Fruit fly (Drosophila melanogaster) whole organism, embryonic: ENCODE data around the gene KdelR.

Source experiments
- BtbVII ChIP-seq: fragments of 200-800 bp; sonication (Bioruptor generic); optimal IDR thresholded peaks from 3 replicates; lab custom pipeline; 2017; ENCODE audit warnings: missing biosample characterization, mild to moderate bottlenecking, missing genetic modification characterization
- CG10543 ChIP-seq: fragments of 200-800 bp; sonication (Bioruptor generic); optimal IDR thresholded peaks from 3 replicates; lab custom pipeline; 2017; ENCODE audit warnings: missing biosample characterization, mild to moderate bottlenecking, missing genetic modification characterization, moderate library complexity
- CG12299 ChIP-seq: fragments of 200-800 bp; sonication (Bioruptor generic); optimal IDR thresholded peaks from 2 replicates; lab custom pipeline; 2018; ENCODE audit warnings: missing biosample characterization, mild to moderate bottlenecking, missing genetic modification characterization
- CG13894 ChIP-seq: fragments of 200-800 bp; sonication (Bioruptor generic); optimal IDR thresholded peaks from 3 replicates; lab custom pipeline; 2018; ENCODE audit warnings: missing biosample characterization, mild to moderate bottlenecking, missing genetic modification characterization, moderate library complexity
- CG14860 ChIP-seq: fragments of 200-800 bp; sonication (Bioruptor generic); IDR thresholded peaks from 3 replicates; pipeline ENCODE4 v1.3.6; 2022; ENCODE audit warnings: missing biosample characterization, missing genetic modification characterization; ENCODE audit not compliant: partially characterized antibody
- CG14965 ChIP-seq: fragments of 200-800 bp; sonication (Bioruptor generic); optimal IDR thresholded peaks from 2 replicates; lab custom pipeline; 2016; ENCODE audit warnings: missing biosample characterization, missing genetic modification characterization, borderline replicate concordance
- CG15514 ChIP-seq: fragments of 200-800 bp; sonication (Bioruptor generic); optimal IDR thresholded peaks from 3 replicates; lab custom pipeline; 2017; ENCODE audit warnings: missing biosample characterization, missing genetic modification characterization, mild to moderate bottlenecking, moderate library complexity, missing genetic modification reagents
- CG15696 ChIP-seq: fragments of 200-800 bp; sonication (Bioruptor generic); optimal IDR thresholded peaks from 2 replicates; lab custom pipeline; 2019; ENCODE audit warnings: missing biosample characterization, mild to moderate bottlenecking, missing genetic modification characterization, moderate library complexity
- CG1603 ChIP-seq: fragments of 200-800 bp; sonication (Bioruptor generic); optimal IDR thresholded peaks from 2 replicates; lab custom pipeline; 2019; ENCODE audit warnings: missing biosample characterization, mild to moderate bottlenecking, missing genetic modification characterization, moderate library complexity
- CG17361 ChIP-seq: fragments of 200-800 bp; sonication (Bioruptor generic); IDR thresholded peaks from 3 replicates; pipeline ENCODE4 v1.3.6; 2022; ENCODE audit warnings: missing biosample characterization, missing genetic modification characterization
- CG18599 ChIP-seq: fragments of 200-800 bp; sonication (Bioruptor generic); optimal IDR thresholded peaks from 3 replicates; lab custom pipeline; 2017; ENCODE audit warnings: missing biosample characterization, missing genetic modification characterization, mild to moderate bottlenecking, moderate library complexity, missing genetic modification reagents
- CG18619 ChIP-seq: fragments of 200-800 bp; sonication (Bioruptor generic); optimal IDR thresholded peaks from 3 replicates; lab custom pipeline; 2017; ENCODE audit warnings: missing biosample characterization, mild to moderate bottlenecking, missing genetic modification characterization
- CG31441 ChIP-seq: fragments of 200-800 bp; sonication (Bioruptor generic); IDR thresholded peaks from 2 replicates; pipeline ENCODE4 v1.3.6; 2022; ENCODE audit warnings: missing biosample characterization, missing genetic modification characterization
- CG4424 ChIP-seq: fragments of 200-800 bp; sonication (Bioruptor generic); optimal IDR thresholded peaks from 3 replicates; lab custom pipeline; 2016; ENCODE audit warnings: missing biosample characterization, missing genetic modification characterization
- CG4707 ChIP-seq: fragments of 200-800 bp; sonication (Bioruptor generic); optimal IDR thresholded peaks from 2 replicates; lab custom pipeline; 2018; ENCODE audit warnings: missing biosample characterization, mild to moderate bottlenecking, missing genetic modification characterization, moderate library complexity
- CG7556 ChIP-seq: fragments of 200-800 bp; sonication (Bioruptor generic); optimal IDR thresholded peaks from 2 replicates; lab custom pipeline; 2017; ENCODE audit warnings: missing biosample characterization, mild to moderate bottlenecking, missing genetic modification characterization
- CG9727 ChIP-seq: fragments of 200-800 bp; sonication (Bioruptor generic); optimal IDR thresholded peaks from 3 replicates; lab custom pipeline; 2017; ENCODE audit warnings: missing biosample characterization, mild to moderate bottlenecking, missing genetic modification characterization
- CoRest ChIP-seq: fragments of 200-800 bp; sonication (Bioruptor generic); optimal IDR thresholded peaks from 3 replicates; lab custom pipeline; 2018; ENCODE audit warnings: missing biosample characterization, mild to moderate bottlenecking, missing genetic modification characterization, moderate library complexity
- D19A ChIP-seq: fragments of 200-800 bp; optimal IDR thresholded peaks from 3 replicates; lab custom pipeline; 2019; ENCODE audit warnings: missing biosample characterization, mild to moderate bottlenecking, missing genetic modification characterization, moderate library complexity
- E2f2 ChIP-seq: fragments of 200-800 bp; sonication (Bioruptor generic); IDR thresholded peaks from 2 replicates; pipeline ENCODE4 v1.3.6; 2022; ENCODE audit warnings: missing biosample characterization, missing genetic modification characterization
- Fer1 ChIP-seq: fragments of 200-800 bp; sonication (Bioruptor generic); optimal IDR thresholded peaks from 2 replicates; lab custom pipeline; 2017; ENCODE audit warnings: missing biosample characterization, mild to moderate bottlenecking, missing genetic modification characterization
- Hr3 ChIP-seq: fragments of 200-800 bp; sonication (Bioruptor generic); optimal IDR thresholded peaks from 3 replicates; lab custom pipeline; 2016; ENCODE audit warnings: missing biosample characterization, missing genetic modification characterization
- Hr51 ChIP-seq, 2 experiments: fragments of 200-800 bp; sonication (Bioruptor generic); optimal IDR thresholded peaks; 2 replicates in 1 of 2; 3 replicates in 1 of 2; lab custom pipeline; 2016 to 2018; ENCODE audit warnings: missing biosample characterization in 2 of 2, missing genetic modification characterization in 2 of 2, mild to moderate bottlenecking in 1 of 2, moderate library complexity in 1 of 2
- Hsf ChIP-seq: fragments of 200-800 bp; sonication (Bioruptor generic); optimal IDR thresholded peaks from 3 replicates; lab custom pipeline; 2016; ENCODE audit warnings: missing biosample characterization, missing genetic modification characterization
- Lim3 ChIP-seq: fragments of 200-800 bp; sonication (Bioruptor generic); IDR thresholded peaks from 2 replicates; pipeline ENCODE4 v1.3.6; 2022; ENCODE audit warnings: missing biosample characterization, missing genetic modification characterization
- PHDP ChIP-seq: fragments of 200-800 bp; sonication (Bioruptor generic); optimal IDR thresholded peaks from 3 replicates; lab custom pipeline; 2018; ENCODE audit warnings: missing biosample characterization, mild to moderate bottlenecking, missing genetic modification characterization, moderate library complexity
- Sox100B ChIP-seq: fragments of 200-800 bp; sonication (Bioruptor generic); optimal IDR thresholded peaks from 3 replicates; lab custom pipeline; 2018; ENCODE audit warnings: missing biosample characterization, mild to moderate bottlenecking, missing genetic modification characterization
- az2 ChIP-seq: fragments of 200-800 bp; sonication (Bioruptor generic); optimal IDR thresholded peaks from 3 replicates; lab custom pipeline; 2016; ENCODE audit warnings: missing biosample characterization, missing genetic modification characterization
- bbx ChIP-seq: fragments of 200-800 bp; sonication (Bioruptor generic); IDR thresholded peaks from 2 replicates; pipeline ENCODE4 v1.3.6; 2022; ENCODE audit warnings: missing biosample characterization, missing genetic modification characterization; ENCODE audit not compliant: partially characterized antibody
- bsh ChIP-seq, 2 experiments: fragments of 200-800 bp; sonication (Bioruptor generic); optimal IDR thresholded peaks; 2 replicates each; lab custom pipeline; 2017 to 2018; ENCODE audit warnings: mild to moderate bottlenecking in 2 of 2, missing biosample characterization in 2 of 2, missing genetic modification characterization in 2 of 2, moderate library complexity in 1 of 2
- cg ChIP-seq: fragments of 200-800 bp; sonication (Bioruptor generic); optimal IDR thresholded peaks from 3 replicates; lab custom pipeline; 2019; ENCODE audit warnings: missing biosample characterization, mild to moderate bottlenecking, missing genetic modification characterization, moderate library complexity
- dmrt99B ChIP-seq: fragments of 200-800 bp; sonication (Bioruptor generic); optimal IDR thresholded peaks from 2 replicates; lab custom pipeline; 2018; ENCODE audit warnings: missing biosample characterization, mild to moderate bottlenecking, missing genetic modification characterization, moderate library complexity
- ewg ChIP-seq: fragments of 200-800 bp; sonication (Bioruptor generic); optimal IDR thresholded peaks from 3 replicates; lab custom pipeline; 2017; ENCODE audit warnings: mild to moderate bottlenecking, missing biosample characterization, missing genetic modification reagents, missing genetic modification characterization
- fd96Cb ChIP-seq: fragments of 200-800 bp; sonication (Bioruptor generic); optimal IDR thresholded peaks from 2 replicates; lab custom pipeline; 2018; ENCODE audit warnings: missing biosample characterization, mild to moderate bottlenecking, missing genetic modification characterization, moderate library complexity
- gcm2 ChIP-seq: fragments of 200-800 bp; sonication (Bioruptor generic); optimal IDR thresholded peaks from 2 replicates; lab custom pipeline; 2016; ENCODE audit warnings: missing biosample characterization, missing genetic modification characterization
- gem ChIP-seq: fragments of 200-800 bp; sonication (Bioruptor generic); optimal IDR thresholded peaks from 2 replicates; lab custom pipeline; 2019; ENCODE audit warnings: missing biosample characterization, mild to moderate bottlenecking, missing genetic modification characterization, moderate library complexity
- gfzf ChIP-seq: fragments of 200-800 bp; sonication (Bioruptor generic); optimal IDR thresholded peaks from 2 replicates; lab custom pipeline; 2016; ENCODE audit warnings: missing biosample characterization, mild to moderate bottlenecking, missing genetic modification characterization, moderate library complexity
- her ChIP-seq: fragments of 200-800 bp; sonication (Bioruptor generic); optimal IDR thresholded peaks from 2 replicates; lab custom pipeline; 2016; ENCODE audit warnings: missing biosample characterization, missing genetic modification characterization
- kah ChIP-seq: fragments of 200-800 bp; sonication (Bioruptor generic); optimal IDR thresholded peaks from 2 replicates; lab custom pipeline; 2018; ENCODE audit warnings: missing biosample characterization, mild to moderate bottlenecking, missing genetic modification characterization
- onecut ChIP-seq: fragments of 200-800 bp; sonication (Bioruptor generic); IDR thresholded peaks from 2 replicates; pipeline ENCODE4 v1.3.6; 2022; ENCODE audit warnings: missing biosample characterization, missing genetic modification characterization
- phol ChIP-seq: fragments of 200-800 bp; sonication (Bioruptor generic); optimal IDR thresholded peaks from 3 replicates; lab custom pipeline; 2018; ENCODE audit warnings: missing biosample characterization, mild to moderate bottlenecking, missing genetic modification characterization, moderate library complexity
- seq ChIP-seq: fragments of 200-800 bp; sonication (Bioruptor generic); IDR thresholded peaks from 2 replicates; pipeline ENCODE4 v1.3.6; 2022; ENCODE audit warnings: missing biosample characterization, missing genetic modification characterization
- sqz ChIP-seq: fragments of 200-800 bp; sonication (Bioruptor generic); optimal IDR thresholded peaks from 3 replicates; lab custom pipeline; 2018; ENCODE audit warnings: missing biosample characterization, mild to moderate bottlenecking, missing genetic modification characterization
- sr ChIP-seq: fragments of 200-800 bp; sonication (Bioruptor generic); IDR thresholded peaks from 3 replicates; pipeline ENCODE4 v1.3.6; 2022; ENCODE audit warnings: missing biosample characterization, missing genetic modification characterization
- stc ChIP-seq: fragments of 200-800 bp; sonication (Bioruptor generic); IDR thresholded peaks from 2 replicates; pipeline ENCODE4 v1.3.6; 2022; ENCODE audit warnings: missing biosample characterization, missing genetic modification characterization
- sug ChIP-seq: fragments of 200-800 bp; optimal IDR thresholded peaks from 2 replicates; lab custom pipeline; 2019; ENCODE audit warnings: missing biosample characterization, mild to moderate bottlenecking, missing genetic modification characterization, moderate library complexity
- tap ChIP-seq: fragments of 200-800 bp; optimal IDR thresholded peaks from 3 replicates; lab custom pipeline; 2019; ENCODE audit warnings: missing biosample characterization, mild to moderate bottlenecking, missing genetic modification characterization, moderate library complexity

KdelR gene

dm6 chr2L:10442048-10442790 lies 15.5 kb downstream of the KdelR start, which contains the start of gene loh (continued):
- TF ChIP-seq sqz (GFP tag; lab: Kevin White, UChicago) (no peak), BtbVII (GFP tag; lab: Kevin White, UChicago) (peak; percentile 46), CG1603 (tag; lab: Kevin White, UChicago) (peak; percentile 18), CG10543 (GFP tag; lab: Kevin White, UChicago) (peak; percentile 64), CG9727 (GFP tag; lab: Kevin White, UChicago) (peak; percentile 68), az2 (peak; percentile 45), CG15696 (peak; percentile 10), sug (tag; lab: Kevin White, UChicago) (peak; percentile 48), CoRest (tag; lab: Kevin White, UChicago) (peak; percentile 73), bsh (GFP tag; optimal IDR thresholded peaks at IDR 0.05; lab: Kevin White, UChicago) (peak in 1 of 2 experiments; percentile 63), CG4424 (GFP tag; lab: Kevin White, UChicago) (peak; percentile 64), phol (tag; lab: Kevin White, UChicago) (peak; percentile 73), Lim3 (GFP tag; lab: Robert Waterston, UW) (no peak), CG4707 (GFP tag; lab: Kevin White, UChicago) (no peak), CG18619 (GFP tag; lab: Kevin White, UChicago) (peak; percentile 41), CG13894 (no peak), ewg (GFP tag; lab: Kevin White, UChicago) (peak; percentile 50), E2f2 (GFP tag; lab: Robert Waterston, UW) (peak; percentile 30; the same call in 1 of the 2 replicates), CG14965 (GFP tag; lab: Kevin White, UChicago) (no peak), stc (GFP tag; lab: Robert Waterston, UW) (0 out of 2 replicates have a peak, but pooled peaks have one; percentile 39), fd96Cb (peak; percentile 71), gfzf (GFP tag; lab: Kevin White, UChicago) (no peak), onecut (0 out of 2 replicates have a peak, but pooled peaks have one; percentile 28), Sox100B (peak; percentile 85), bbx (GFP tag; lab: Robert Waterston, UW) (no peak), dmrt99B (tag; lab: Kevin White, UChicago) (peak; percentile 64), gem (tag; lab: Kevin White, UChicago) (peak; percentile 79), CG12299 (peak; percentile 42), CG14860 (GFP tag; lab: Robert Waterston, UW) (no peak), Fer1 (GFP tag; lab: Kevin White, UChicago) (peak; percentile 51), PHDP (tag; lab: Kevin White, UChicago) (peak; percentile 51), D19A (tag; lab: Kevin White, UChicago) (peak; percentile 74), CG31441 (GFP tag; lab: Robert Waterston, UW) (peak; percentile 79), sr (GFP tag; lab: Robert Waterston, UW) (no peak), CG17361 (peak; percentile 90), kah (GFP tag; lab: Kevin White, UChicago) (peak; percentile 35), Hr3 (peak; percentile 53), Hr51 (GFP tag; optimal IDR thresholded peaks at IDR 0.05; lab: Kevin White, UChicago) (peak in 1 of 2 experiments; percentile 79), Hsf (GFP tag; lab: Kevin White, UChicago) (peak; percentile 27), CG18599 (GFP tag; lab: Kevin White, UChicago) (no peak), tap (tag; lab: Kevin White, UChicago) (no peak), gcm2 (GFP tag; lab: Kevin White, UChicago) (no peak), CG7556 (GFP tag; lab: Kevin White, UChicago) (peak; percentile 84), CG15514 (GFP tag; lab: Kevin White, UChicago) (peak; percentile 12), seq (GFP tag; lab: Robert Waterston, UW) (0 out of 2 replicates have a peak, but pooled peaks have one; percentile 22), her (no peak), cg (GFP tag; lab: Kevin White, UChicago) (peak; percentile 3)
